Worm (Caenorhabditis elegans): ENCODE data around the gene srv-21.

- TF ChIP-seq attf-6 (GFP tag; IDR thresholded peaks at IDR 0.05) (no peak), hmg-1.2 (GFP tag; IDR thresholded peaks at IDR 0.05) (no peak), ztf-26 (tag; optimal IDR thresholded peaks at IDR 0.05) (no peak), tlf-1 (GFP tag; optimal IDR thresholded peaks at IDR 0.05) (no peak), pbrm-1 (GFP tag; IDR thresholded peaks at IDR 0.05) (no peak)
Measured at ce11 chrIV:5842905-5843304, 34.2 kb downstream of the srv-21 start.

All from whole organism, young adult.